Worm (Caenorhabditis elegans) whole organism, L4 larva: ENCODE data around the gene Y62F5A.12.

Source experiments
- lin-15B ChIP-seq: fragments of 150-350 bp; sonication (generic microtip); optimal IDR thresholded peaks from 3 replicates; lab custom pipeline; 2014; ENCODE audit warnings: missing biosample characterization, missing genetic modification characterization
- lin-29 ChIP-seq: fragments of 200-800 bp; sonication (Bioruptor generic); IDR thresholded peaks from 2 replicates; pipeline ENCODE4 v1.3.6; 2022; ENCODE audit warnings: missing genetic modification reagents, missing genetic modification characterization, missing compliant biosample characterization
- lsy-2 ChIP-seq, 2 experiments: fragments of 150-350 bp in 1 of 2; sonication (generic microtip) in 1 of 2; optimal IDR thresholded peaks; 2 replicates each; lab custom pipeline; 2014 to 2017; ENCODE audit warnings: missing biosample characterization in 2 of 2, missing genetic modification characterization in 2 of 2

DNA sequence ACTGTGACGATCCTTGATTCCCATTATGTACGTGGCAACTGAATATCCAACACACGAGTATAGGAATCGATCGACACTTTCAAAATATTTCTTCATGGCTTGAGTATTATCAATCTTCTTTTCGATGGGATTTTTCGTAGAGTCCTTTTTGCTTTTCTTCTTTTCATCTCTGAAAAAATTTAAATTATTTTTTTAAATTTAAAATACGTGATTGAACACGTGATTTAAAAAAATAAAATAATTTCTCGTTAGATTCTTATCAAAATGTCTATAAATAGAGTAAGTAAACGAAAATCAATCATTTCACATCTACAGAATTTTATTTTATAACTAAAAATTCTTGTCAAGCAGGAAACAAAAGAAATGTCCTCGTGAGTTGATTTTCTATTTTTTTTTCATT, 13.0 kb downstream of the Y62F5A.12 start, which contains the start of gene Y62F5A.10:
- TF ChIP-seq lin-29 (GFP tag; lab: Robert Waterston, UW) (no peak), lsy-2 (tag; optimal IDR thresholded peaks at IDR 0.05; lab: Kevin White, UChicago) (no peak), lin-15B (no peak)
